Worm (Caenorhabditis elegans): ENCODE data around the gene ZK370.4.

ce11 chrIII:8683679-8684263 lies 47.4 kb downstream of the ZK370.4 start, which contains the start of gene fli-1:
- TF ChIP-seq ceh-18 (tag; optimal IDR thresholded peaks at IDR 0.05) (no peak), sox-2 (GFP tag; IDR thresholded peaks at IDR 0.05) (no peak), ama-1 (optimal IDR thresholded peaks at IDR 0.05) (no peak), unc-3 (GFP tag; conservative IDR thresholded peaks at IDR 0.05) (no peak), unc-3 (tag; optimal IDR thresholded peaks at IDR 0.05) (no peak), pha-4 (tag; optimal IDR thresholded peaks at IDR 0.05) (no peak), rnt-1 (tag; optimal IDR thresholded peaks at IDR 0.05) (no peak)

Data from whole organism, late embryonic.